Worm (Caenorhabditis elegans): ENCODE measurements around the gene Y38C1AA.19.

Gene Y38C1AA.19

DNA sequence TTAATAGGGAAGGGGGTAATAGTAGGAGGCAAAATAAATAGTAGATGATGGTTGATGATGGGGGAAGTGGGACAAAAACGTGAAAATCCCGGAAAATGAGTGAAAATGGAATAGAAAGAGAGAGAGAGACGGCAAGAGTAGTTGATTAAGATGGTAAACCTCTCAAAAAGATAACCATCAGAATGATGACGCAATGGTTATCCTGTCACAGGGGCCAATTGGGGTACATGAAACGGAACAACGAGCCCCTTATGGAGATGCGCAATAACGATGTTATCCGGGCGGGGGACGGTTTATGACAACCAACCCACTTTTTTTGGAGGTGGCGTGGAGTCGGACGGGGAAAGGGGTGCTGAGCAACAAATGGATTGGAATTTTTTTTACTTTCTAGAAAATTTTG is 10.2 kb upstream of the Y38C1AA.19 start:
- TF ChIP-seq pax-1 (tag; optimal IDR thresholded peaks at IDR 0.05) (no peak), gmeb-2 (tag; optimal IDR thresholded peaks at IDR 0.05) (no peak), tbx-7 (tag; optimal IDR thresholded peaks at IDR 0.05) (no peak), ceh-22 (tag; optimal IDR thresholded peaks at IDR 0.05) (no peak)

DNA sequence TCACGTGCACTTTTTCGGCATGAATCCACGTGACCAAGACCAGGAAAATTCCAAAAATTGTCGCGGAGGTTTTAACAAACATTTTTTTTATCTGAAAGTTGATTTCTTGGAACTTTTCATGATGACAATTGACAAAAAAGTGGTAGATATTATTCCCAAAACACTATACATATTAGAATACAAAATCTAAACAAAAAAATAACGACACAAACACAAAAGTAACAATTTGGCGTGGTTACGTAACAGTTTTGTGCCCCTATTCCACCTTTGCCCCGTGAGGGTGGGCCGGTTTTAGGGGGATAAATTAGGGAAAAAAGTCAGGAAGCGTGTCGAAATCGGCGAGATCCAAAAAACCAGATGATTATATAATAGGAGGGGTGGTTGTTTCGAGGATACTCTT is 2.2 kb upstream of the Y38C1AA.19 start, which contains the start of gene gegf-1:
Gene gegf-1 (minus strand): TSS at position 101 of the 400 bp plus-strand sequence.
- TF ChIP-seq mec-3 (tag; optimal IDR thresholded peaks at IDR 0.05; ENCODE audit: borderline replicate concordance) (no peak), fkh-10 (GFP tag; optimal IDR thresholded peaks at IDR 0.05) (no peak), Y22D7AL.16 (tag; optimal IDR thresholded peaks at IDR 0.05) (no peak)

ce11 chrIV:158662-159061 is 1.3 kb upstream of the Y38C1AA.19 start, which contains the start of gene Y38C1AA.7:
TSS of gene Y38C1AA.7 (plus strand) at chrIV:158962.
- TF ChIP-seq hlh-15 (tag; optimal IDR thresholded peaks at IDR 0.05) (no peak), C08G9.2 (tag; optimal IDR thresholded peaks at IDR 0.05) (no peak), ceh-9 (tag; optimal IDR thresholded peaks at IDR 0.05) (no peak), unc-42 (tag; optimal IDR thresholded peaks at IDR 0.05) (no peak), nhr-232 (tag; optimal IDR thresholded peaks at IDR 0.05) (no peak), K09A11.1 (tag; optimal IDR thresholded peaks at IDR 0.05; ENCODE audit: insufficient read depth) (no peak), syd-9 (tag; optimal IDR thresholded peaks at IDR 0.05) (no peak), unc-3 (GFP tag; conservative IDR thresholded peaks at IDR 0.05) (no peak), unc-3 (tag; optimal IDR thresholded peaks at IDR 0.05) (no peak), pqm-1 (tag; optimal IDR thresholded peaks at IDR 0.05) (no peak), ceh-24 (tag; optimal IDR thresholded peaks at IDR 0.05) (no peak), tbx-7 (tag; optimal IDR thresholded peaks at IDR 0.05) (no peak), unc-86 (tag; optimal IDR thresholded peaks at IDR 0.05) (no peak), nfya-1 (tag; optimal IDR thresholded peaks at IDR 0.05) (no peak)

DNA sequence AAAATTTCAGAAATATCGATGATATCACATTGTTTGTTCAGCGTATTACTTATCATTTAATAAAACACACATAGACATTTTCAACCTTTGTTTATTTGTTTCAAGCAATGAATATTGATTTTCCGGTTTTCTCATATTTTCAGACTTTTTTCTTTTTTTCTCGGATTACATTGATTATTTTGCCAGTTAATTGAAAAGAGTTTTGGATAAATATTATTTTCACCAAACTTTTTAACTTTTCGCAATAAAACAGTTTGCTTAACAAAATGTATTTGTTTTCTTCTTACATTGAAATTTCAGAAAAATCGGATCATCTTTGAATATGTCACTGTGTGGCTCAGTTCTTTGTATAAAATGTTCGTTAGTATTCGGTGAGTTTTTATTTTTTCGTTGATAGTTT is 2.6 kb downstream of the Y38C1AA.19 start, which contains the start of gene Y38C1AA.6:
Gene Y38C1AA.6 (plus strand): TSS at position 301 of the 400 bp plus-strand sequence.
- no peak for TF ChIP-seq nhr-232 (tag; optimal IDR thresholded peaks at IDR 0.05)
- no peak for TF ChIP-seq unc-55 (GFP tag; optimal IDR thresholded peaks at IDR 0.05)
- no peak for TF ChIP-seq pag-3 (tag; optimal IDR thresholded peaks at IDR 0.05; ENCODE audit: borderline replicate concordance)
- TF ChIP-seq sox-2 (GFP tag; IDR thresholded peaks at IDR 0.05): no peak
- TF ChIP-seq ztf-16 (tag; optimal IDR thresholded peaks at IDR 0.05): no peak
- no peak for TF ChIP-seq ceh-24 (tag; optimal IDR thresholded peaks at IDR 0.05)

ce11 chrIV:164777-165176 is 4.8 kb downstream of the Y38C1AA.19 start, which contains the start of gene cutl-24:
TSS of gene cutl-24 (plus strand) at chrIV:165077.
- TF ChIP-seq ceh-24 (tag; optimal IDR thresholded peaks at IDR 0.05): no peak
- TF ChIP-seq unc-3 (GFP tag; conservative IDR thresholded peaks at IDR 0.05): no peak
- no peak for TF ChIP-seq unc-3 (tag; optimal IDR thresholded peaks at IDR 0.05)
- TF ChIP-seq hlh-13 (GFP tag; optimal IDR thresholded peaks at IDR 0.05): no peak
- TF ChIP-seq ama-1 (optimal IDR thresholded peaks at IDR 0.05): no peak
- no peak for TF ChIP-seq T23F11.4 (GFP tag; optimal IDR thresholded peaks at IDR 0.05)
- no peak for TF ChIP-seq rnt-1 (tag; optimal IDR thresholded peaks at IDR 0.05)
- no peak for TF ChIP-seq nhr-11 (tag; optimal IDR thresholded peaks at IDR 0.05)

DNA sequence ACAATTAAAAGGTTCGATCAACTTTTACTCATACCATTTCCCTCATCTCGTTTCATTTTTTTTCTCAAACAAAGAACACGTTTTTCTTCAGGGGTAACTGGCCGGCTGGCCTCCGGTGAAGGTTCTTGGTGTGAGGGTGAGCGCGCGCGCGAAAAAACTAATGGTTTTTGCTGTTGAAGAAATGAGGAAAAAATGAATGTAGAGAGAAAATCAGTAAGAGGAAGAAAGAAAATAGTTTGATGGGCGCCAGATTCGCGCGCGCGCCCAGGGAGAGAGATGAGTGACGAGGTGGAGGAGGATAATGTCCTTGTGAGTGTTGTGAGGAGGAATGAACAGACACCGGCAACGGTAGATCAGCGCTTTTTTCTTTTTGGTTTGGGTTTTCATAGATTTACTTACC is 11.1 kb downstream of the Y38C1AA.19 start:
- TF ChIP-seq elt-4 (tag; optimal IDR thresholded peaks at IDR 0.05) (no peak), nfya-1 (tag; optimal IDR thresholded peaks at IDR 0.05) (no peak), fkh-6 (tag; optimal IDR thresholded peaks at IDR 0.05) (no peak), pha-2 (tag; optimal IDR thresholded peaks at IDR 0.05) (no peak), C08G9.2 (tag; optimal IDR thresholded peaks at IDR 0.05) (no peak), odd-2 (tag; optimal IDR thresholded peaks at IDR 0.05) (no peak), pqm-1 (tag; optimal IDR thresholded peaks at IDR 0.05) (no peak), tbx-2 (tag; optimal IDR thresholded peaks at IDR 0.05) (no peak), Y22D7AL.16 (tag; optimal IDR thresholded peaks at IDR 0.05) (no peak), syd-9 (tag; optimal IDR thresholded peaks at IDR 0.05) (no peak), sox-2 (GFP tag; IDR thresholded peaks at IDR 0.05) (no peak)
